Fruit fly (Drosophila melanogaster): Measurements from ENCODE around the gene Sfp36F.

DNA sequence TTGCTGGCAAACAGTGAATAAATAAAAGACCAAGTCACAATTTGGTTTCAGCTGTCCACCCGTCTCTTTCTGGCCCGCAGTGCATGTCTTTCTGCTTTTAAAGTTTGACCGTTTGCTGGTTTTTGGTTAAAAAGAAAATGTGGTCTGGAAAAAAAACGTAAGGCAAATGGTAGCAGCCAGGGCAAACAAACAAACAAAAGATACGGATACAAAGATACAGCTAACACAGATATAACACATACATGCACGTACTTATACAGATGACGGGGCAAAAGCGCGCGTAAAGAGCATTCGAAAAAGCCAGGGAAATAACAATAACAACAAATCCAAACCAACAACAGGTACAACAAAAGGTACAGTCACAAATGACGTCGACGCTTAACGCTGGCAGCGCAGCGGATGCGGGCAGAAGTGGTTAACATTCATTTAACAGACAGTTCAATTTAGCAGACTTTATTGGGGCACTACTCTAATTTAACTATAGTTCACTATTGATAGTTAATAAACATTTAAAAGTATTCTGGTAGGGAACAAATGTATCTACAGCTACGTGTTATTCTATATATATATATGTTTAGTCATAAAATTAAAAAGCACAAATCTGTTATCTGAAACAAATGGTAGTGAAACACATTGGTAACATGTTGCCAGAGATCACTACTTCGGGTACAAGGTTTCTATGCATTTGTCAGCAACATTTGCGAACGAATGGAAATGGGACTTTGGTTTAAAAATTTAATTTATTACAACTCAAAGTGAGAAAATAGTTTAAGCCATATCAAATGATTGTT is 21.8 kb downstream of the Sfp36F start:
- no peak for TF ChIP-seq CG8319 (GFP tag; optimal IDR thresholded peaks at IDR 0.05)
- TF ChIP-seq CG15336 (GFP tag; IDR thresholded peaks at IDR 0.05), result 0 out of 2 replicates have a peak, but pooled peaks have one; percentile 12
- TF ChIP-seq Sox14 (GFP tag; optimal IDR thresholded peaks at IDR 0.05), result no peak
- no peak for TF ChIP-seq Eip75B (GFP tag; optimal IDR thresholded peaks at IDR 0.05)
- TF ChIP-seq Hr38 (GFP tag; optimal IDR thresholded peaks at IDR 0.05), result no peak
- TF ChIP-seq CG6276 (GFP tag; optimal IDR thresholded peaks at IDR 0.05), result peak; percentile 55
